Worm (Caenorhabditis elegans): ENCODE data around the gene Y39A3A.4.

The Y39A3A.4 gene

ce11 chrIII:2101895-2102345, 25.5 kb upstream of the Y39A3A.4 start, which contains the start of gene ppk-2:
TSS of gene ppk-2 (plus strand) at chrIII:2102295.
- TF ChIP-seq lsy-2 (tag; optimal IDR thresholded peaks at IDR 0.05) (no peak), unc-55 (GFP tag; optimal IDR thresholded peaks at IDR 0.05) (peak; percentile 21)

- TF ChIP-seq lin-11 (tag; optimal IDR thresholded peaks at IDR 0.05): no peak
- TF ChIP-seq peb-1 (tag; optimal IDR thresholded peaks at IDR 0.05): no peak
- no peak for TF ChIP-seq skn-1 (tag; optimal IDR thresholded peaks at IDR 0.05)
- TF ChIP-seq elt-3 (tag; optimal IDR thresholded peaks at IDR 0.05): no peak
- no peak for TF ChIP-seq ama-1 (optimal IDR thresholded peaks at IDR 0.05)
- TF ChIP-seq zag-1 (tag; optimal IDR thresholded peaks at IDR 0.05): no peak
- TF ChIP-seq ztf-4 (tag; optimal IDR thresholded peaks at IDR 0.05): no peak
- TF ChIP-seq snpc-4 (tag; optimal IDR thresholded peaks at IDR 0.05): no peak
Observed at ce11 chrIII:2101310-2101709, 24.9 kb upstream of the Y39A3A.4 start.

- no peak for TF ChIP-seq ZK546.5 (tag; optimal IDR thresholded peaks at IDR 0.05)
- TF ChIP-seq mdl-1 (tag; optimal IDR thresholded peaks at IDR 0.05): peak in 1 of 2 experiments; percentile 54
- TF ChIP-seq sem-4 (tag; optimal IDR thresholded peaks at IDR 0.05): peak; percentile 60
- TF ChIP-seq nhr-10 (tag; optimal IDR thresholded peaks at IDR 0.05): peak; percentile 40
- TF ChIP-seq ztf-11 (tag; optimal IDR thresholded peaks at IDR 0.05): no peak
- TF ChIP-seq nhr-12 (tag; optimal IDR thresholded peaks at IDR 0.05): no peak
- peak; percentile 85 for TF ChIP-seq unc-55 (GFP tag; optimal IDR thresholded peaks at IDR 0.05)
- TF ChIP-seq gmeb-1 (tag; optimal IDR thresholded peaks at IDR 0.05): peak; percentile 55
- no peak for TF ChIP-seq nhr-6 (tag; optimal IDR thresholded peaks at IDR 0.05)
- TF ChIP-seq unc-62 (GFP tag; optimal IDR thresholded peaks at IDR 0.05): no peak
- TF ChIP-seq mab-5 (tag; optimal IDR thresholded peaks at IDR 0.05): peak; percentile 73
- TF ChIP-seq zag-1 (tag; optimal IDR thresholded peaks at IDR 0.05): peak; percentile 70
- peak; percentile 38 for TF ChIP-seq egl-27 (tag; optimal IDR thresholded peaks at IDR 0.05)
- TF ChIP-seq lsy-2 (tag; optimal IDR thresholded peaks at IDR 0.05): peak; percentile 68 to 86
- no peak for TF ChIP-seq nhr-11 (tag; optimal IDR thresholded peaks at IDR 0.05)
- TF ChIP-seq ztf-4 (tag; optimal IDR thresholded peaks at IDR 0.05): no peak
- TF ChIP-seq skn-1 (tag; optimal IDR thresholded peaks at IDR 0.05): no peak
- no peak for TF ChIP-seq lin-39 (tag; optimal IDR thresholded peaks at IDR 0.05)
- TF ChIP-seq nhr-21 (tag; optimal IDR thresholded peaks at IDR 0.05): no peak
- TF ChIP-seq peb-1 (tag; optimal IDR thresholded peaks at IDR 0.05): no peak
- no peak for TF ChIP-seq elt-1 (tag; optimal IDR thresholded peaks at IDR 0.05)
- peak; percentile 37 for TF ChIP-seq sma-3 (GFP tag; optimal IDR thresholded peaks at IDR 0.05)
- peak; percentile 15 for TF ChIP-seq snpc-4 (tag; optimal IDR thresholded peaks at IDR 0.05)
- TF ChIP-seq R02D3.7 (tag; optimal IDR thresholded peaks at IDR 0.05): no peak
- peak; percentile 48 for TF ChIP-seq fos-1 (tag; optimal IDR thresholded peaks at IDR 0.05)
- peak; percentile 29 for TF ChIP-seq blmp-1 (tag; optimal IDR thresholded peaks at IDR 0.05; ENCODE audit: insufficient read depth)
- peak; percentile 71 for TF ChIP-seq sma-9 (GFP tag; optimal IDR thresholded peaks at IDR 0.05)
- no peak for TF ChIP-seq sma-9 (tag; optimal IDR thresholded peaks at IDR 0.05)
- no peak for TF ChIP-seq dmd-4 (tag; optimal IDR thresholded peaks at IDR 0.05)
- no peak for TF ChIP-seq nhr-77 (tag; optimal IDR thresholded peaks at IDR 0.05)
- no peak for TF ChIP-seq ama-1 (optimal IDR thresholded peaks at IDR 0.05)
- TF ChIP-seq crh-2 (tag; optimal IDR thresholded peaks at IDR 0.05): peak; percentile 75
- peak; percentile 72 for TF ChIP-seq nhr-129 (tag; optimal IDR thresholded peaks at IDR 0.05)
- TF ChIP-seq elt-3 (tag; optimal IDR thresholded peaks at IDR 0.05): no peak
- TF ChIP-seq unc-39 (tag; optimal IDR thresholded peaks at IDR 0.05): no peak
- no peak for TF ChIP-seq alr-1 (tag; optimal IDR thresholded peaks at IDR 0.05)
- peak; percentile 80 for TF ChIP-seq C34F6.9 (tag; optimal IDR thresholded peaks at IDR 0.05)
- TF ChIP-seq Y55F3AM.14 (GFP tag; optimal IDR thresholded peaks at IDR 0.05): peak; percentile 23
- peak; percentile 83 for TF ChIP-seq F13H6.1 (tag; optimal IDR thresholded peaks at IDR 0.05)
- no peak for TF ChIP-seq nhr-23 (tag; optimal IDR thresholded peaks at IDR 0.05)
- TF ChIP-seq mbf-1 (tag; optimal IDR thresholded peaks at IDR 0.05): no peak
- no peak for TF ChIP-seq ztf-1 (GFP tag; conservative IDR thresholded peaks at IDR 0.05)
- TF ChIP-seq ceh-82 (tag; optimal IDR thresholded peaks at IDR 0.05): no peak
- TF ChIP-seq lin-11 (tag; optimal IDR thresholded peaks at IDR 0.05): peak; percentile 57
- peak; percentile 82 for TF ChIP-seq lin-13 (GFP tag; optimal IDR thresholded peaks at IDR 0.05)
- peak; percentile 17 for TF ChIP-seq nhr-25 (tag; optimal IDR thresholded peaks at IDR 0.05)
- no peak for TF ChIP-seq aly-2 (tag; optimal IDR thresholded peaks at IDR 0.05)
- no peak for TF ChIP-seq nhr-237 (tag; optimal IDR thresholded peaks at IDR 0.05)
- TF ChIP-seq ceh-16 (tag; optimal IDR thresholded peaks at IDR 0.05): no peak
Observed at ce11 chrIII:2100842-2101241, 24.4 kb upstream of the Y39A3A.4 start.

Data from whole organism, L2 larva.